Fruit fly (Drosophila melanogaster) whole organism, embryonic: ENCODE measurements around the gene CG13075.

ENCODE experiments used
- Atf-2 ChIP-seq: fragments of 200-800 bp; sonication (Bioruptor generic); optimal IDR thresholded peaks from 2 replicates; lab custom pipeline; 2016; ENCODE audit warnings: missing biosample characterization, missing genetic modification characterization
- B-H2 ChIP-seq: fragments of 200-800 bp; sonication (Bioruptor generic); optimal IDR thresholded peaks from 2 replicates; lab custom pipeline; 2018; ENCODE audit warnings: missing biosample characterization, mild to moderate bottlenecking, missing genetic modification characterization
- Bteb2 ChIP-seq: fragments of 200-800 bp; sonication (Bioruptor generic); optimal IDR thresholded peaks from 2 replicates; lab custom pipeline; 2016; ENCODE audit warnings: missing biosample characterization, missing genetic modification characterization
- CG10462 ChIP-seq: fragments of 200-800 bp; sonication (Bioruptor generic); optimal IDR thresholded peaks from 2 replicates; lab custom pipeline; 2016; ENCODE audit warnings: missing biosample characterization, missing genetic modification characterization
- CG13624 ChIP-seq: fragments of 200-800 bp; sonication (Bioruptor generic); optimal IDR thresholded peaks from 2 replicates; lab custom pipeline; 2016; ENCODE audit warnings: missing biosample characterization, missing genetic modification characterization
- CG13894 ChIP-seq: fragments of 200-800 bp; sonication (Bioruptor generic); optimal IDR thresholded peaks from 3 replicates; lab custom pipeline; 2018; ENCODE audit warnings: missing biosample characterization, mild to moderate bottlenecking, missing genetic modification characterization, moderate library complexity
- CG14860 ChIP-seq: fragments of 200-800 bp; sonication (Bioruptor generic); IDR thresholded peaks from 3 replicates; pipeline ENCODE4 v1.3.6; 2022; ENCODE audit warnings: missing biosample characterization, missing genetic modification characterization; ENCODE audit not compliant: partially characterized antibody
- CG14965 ChIP-seq: fragments of 200-800 bp; sonication (Bioruptor generic); optimal IDR thresholded peaks from 2 replicates; lab custom pipeline; 2016; ENCODE audit warnings: missing biosample characterization, missing genetic modification characterization, borderline replicate concordance
- CG15479 ChIP-seq: fragments of 200-800 bp; sonication (Bioruptor generic); optimal IDR thresholded peaks from 3 replicates; lab custom pipeline; 2019; ENCODE audit warnings: missing biosample characterization, mild to moderate bottlenecking, missing genetic modification characterization, moderate library complexity
- CG1647 ChIP-seq: fragments of 200-800 bp; sonication (Bioruptor generic); optimal IDR thresholded peaks from 3 replicates; lab custom pipeline; 2016; ENCODE audit warnings: missing biosample characterization, missing genetic modification characterization
- CG16815 ChIP-seq: fragments of 200-800 bp; sonication (Bioruptor generic); optimal IDR thresholded peaks from 3 replicates; lab custom pipeline; 2017; ENCODE audit warnings: missing biosample characterization, mild to moderate bottlenecking, missing genetic modification characterization
- CG3726 ChIP-seq: fragments of 200-800 bp; sonication (Bioruptor generic); IDR thresholded peaks from 3 replicates; pipeline ENCODE4, ENCODE4 v1.3.6; 2022; ENCODE audit warnings: missing biosample characterization, missing genetic modification characterization
- CG3838 ChIP-seq: fragments of 200-800 bp; sonication (Bioruptor generic); optimal IDR thresholded peaks from 3 replicates; lab custom pipeline; 2016; ENCODE audit warnings: missing biosample characterization, missing genetic modification characterization
- CG3995 ChIP-seq: fragments of 200-800 bp; sonication (Bioruptor generic); optimal IDR thresholded peaks from 3 replicates; lab custom pipeline; 2016; ENCODE audit warnings: missing biosample characterization, missing genetic modification characterization
- CG43689 ChIP-seq: fragments of 200-800 bp; sonication (Bioruptor generic); IDR thresholded peaks from 2 replicates; pipeline ENCODE4 v1.3.6; 2022; ENCODE audit warnings: missing biosample characterization, missing genetic modification characterization
- CG4730 ChIP-seq: fragments of 200-800 bp; sonication (Bioruptor generic); IDR thresholded peaks from 2 replicates; pipeline ENCODE4 v1.3.6; 2022; ENCODE audit warnings: missing biosample characterization, missing genetic modification characterization
- CG4820 ChIP-seq: fragments of 200-800 bp; sonication (Bioruptor generic); optimal IDR thresholded peaks from 3 replicates; lab custom pipeline; 2016; ENCODE audit warnings: missing biosample characterization, missing genetic modification characterization
- CG6272 ChIP-seq: fragments of 200-800 bp; sonication (Bioruptor generic); IDR thresholded peaks from 2 replicates; pipeline ENCODE4 v1.3.6; 2022; ENCODE audit warnings: missing biosample characterization, missing genetic modification characterization
- CG7928 ChIP-seq: fragments of 200-800 bp; sonication (Bioruptor generic); optimal IDR thresholded peaks from 2 replicates; lab custom pipeline; 2017; ENCODE audit warnings: missing biosample characterization, mild to moderate bottlenecking, missing genetic modification characterization
- CG9609 ChIP-seq: fragments of 200-800 bp; sonication (Bioruptor generic); optimal IDR thresholded peaks from 3 replicates; lab custom pipeline; 2016; ENCODE audit warnings: missing biosample characterization, missing genetic modification characterization
- CG9817 ChIP-seq: fragments of 200-800 bp; sonication (Bioruptor generic); optimal IDR thresholded peaks from 2 replicates; lab custom pipeline; 2018; ENCODE audit warnings: missing biosample characterization, mild to moderate bottlenecking, missing genetic modification characterization, moderate library complexity
- CoRest ChIP-seq: fragments of 200-800 bp; sonication (Bioruptor generic); optimal IDR thresholded peaks from 3 replicates; lab custom pipeline; 2018; ENCODE audit warnings: missing biosample characterization, mild to moderate bottlenecking, missing genetic modification characterization, moderate library complexity
- D19A ChIP-seq: fragments of 200-800 bp; optimal IDR thresholded peaks from 3 replicates; lab custom pipeline; 2019; ENCODE audit warnings: missing biosample characterization, mild to moderate bottlenecking, missing genetic modification characterization, moderate library complexity
- Doc3 ChIP-seq: fragments of 200-800 bp; sonication (Bioruptor generic); IDR thresholded peaks from 3 replicates; pipeline ENCODE4 v1.3.6; 2022; ENCODE audit warnings: missing biosample characterization, missing genetic modification characterization; ENCODE audit not compliant: partially characterized antibody
- Ets65A ChIP-seq: fragments of 200-800 bp; sonication (Bioruptor generic); peaks from one replicate; lab custom pipeline; 2016; ENCODE audit warnings: missing biosample characterization, missing genetic modification characterization
- Hr51 ChIP-seq, 2 experiments: fragments of 200-800 bp; sonication (Bioruptor generic); optimal IDR thresholded peaks; 2 replicates in 1 of 2; 3 replicates in 1 of 2; lab custom pipeline; 2016 to 2018; ENCODE audit warnings: missing biosample characterization in 2 of 2, missing genetic modification characterization in 2 of 2, mild to moderate bottlenecking in 1 of 2, moderate library complexity in 1 of 2
- MBD-R2 ChIP-seq: fragments of 200-800 bp; sonication (Bioruptor generic); IDR thresholded peaks from 2 replicates; pipeline ENCODE4 v1.3.6; 2022; ENCODE audit warnings: missing biosample characterization, missing genetic modification characterization
- Neu2 ChIP-seq: fragments of 200-800 bp; sonication (Bioruptor generic); optimal IDR thresholded peaks from 3 replicates; lab custom pipeline; 2016; ENCODE audit warnings: missing biosample characterization, missing genetic modification characterization, borderline replicate concordance
- ap ChIP-seq: fragments of 200-800 bp; sonication (Bioruptor generic); IDR thresholded peaks from 2 replicates; pipeline ENCODE4 v1.3.6; 2022; ENCODE audit warnings: missing biosample characterization, missing genetic modification characterization
- chm ChIP-seq: fragments of 200-800 bp; sonication (Bioruptor generic); IDR thresholded peaks from 2 replicates; pipeline ENCODE4 v1.3.6; 2022; ENCODE audit warnings: missing biosample characterization, missing genetic modification characterization
- corto ChIP-seq: fragments of 200-800 bp; sonication (Bioruptor generic); optimal IDR thresholded peaks from 2 replicates; lab custom pipeline; 2016; ENCODE audit warnings: missing biosample characterization, mild to moderate bottlenecking, missing genetic modification characterization, moderate library complexity
- crol ChIP-seq: fragments of 200-800 bp; sonication (Bioruptor generic); IDR thresholded peaks from 2 replicates; pipeline ENCODE4 v1.3.6; 2022; ENCODE audit warnings: missing biosample characterization, missing genetic modification characterization
- dpn ChIP-seq, 2 experiments: fragments of 200-800 bp; sonication (Bioruptor generic); optimal IDR thresholded peaks; 3 replicates each; lab custom pipeline; 2016; ENCODE audit warnings: missing biosample characterization in 2 of 2, missing genetic modification characterization in 2 of 2
- exex ChIP-seq: fragments of 200-800 bp; sonication (Bioruptor generic); optimal IDR thresholded peaks from 4 replicates; lab custom pipeline; 2018; ENCODE audit warnings: missing biosample characterization, mild to moderate bottlenecking, missing genetic modification characterization, moderate library complexity
- fd96Cb ChIP-seq: fragments of 200-800 bp; sonication (Bioruptor generic); optimal IDR thresholded peaks from 2 replicates; lab custom pipeline; 2018; ENCODE audit warnings: missing biosample characterization, mild to moderate bottlenecking, missing genetic modification characterization, moderate library complexity
- gfzf ChIP-seq: fragments of 200-800 bp; sonication (Bioruptor generic); optimal IDR thresholded peaks from 2 replicates; lab custom pipeline; 2016; ENCODE audit warnings: missing biosample characterization, mild to moderate bottlenecking, missing genetic modification characterization, moderate library complexity
- gro ChIP-seq: fragments of 200-800 bp; sonication (Bioruptor generic); optimal IDR thresholded peaks from 2 replicates; lab custom pipeline; 2016; ENCODE audit warnings: missing biosample characterization, missing genetic modification characterization
- h ChIP-seq: fragments of >200 bp; optimal IDR thresholded peaks from 2 replicates; lab custom pipeline; 2017
- hkb ChIP-seq, 2 experiments: fragments of 200-800 bp in 1 of 2; fragments of >200 bp in 1 of 2; sonication (Bioruptor generic) in 1 of 2; IDR thresholded peaks in 1 of 2; optimal IDR thresholded peaks in 1 of 2; 2 replicates each; pipeline versions ENCODE4 v1.3.6 to Lab custom; 2017 to 2022; ENCODE audit warnings: missing biosample characterization in 1 of 2, missing genetic modification characterization in 1 of 2
- ken ChIP-seq: fragments of 200-800 bp; sonication (Bioruptor generic); IDR thresholded peaks from 3 replicates; pipeline ENCODE4 v1.3.6; 2022; ENCODE audit warnings: missing biosample characterization, missing genetic modification characterization
- odd ChIP-seq: fragments of 200-800 bp; sonication (Bioruptor generic); optimal IDR thresholded peaks from 2 replicates; lab custom pipeline; 2017; ENCODE audit warnings: missing biosample characterization, mild to moderate bottlenecking, missing genetic modification characterization
- onecut ChIP-seq: fragments of 200-800 bp; sonication (Bioruptor generic); IDR thresholded peaks from 2 replicates; pipeline ENCODE4 v1.3.6; 2022; ENCODE audit warnings: missing biosample characterization, missing genetic modification characterization
- pfk ChIP-seq: fragments of 200-800 bp; sonication (Bioruptor generic); optimal IDR thresholded peaks from 2 replicates; lab custom pipeline; 2018; ENCODE audit warnings: missing biosample characterization, mild to moderate bottlenecking, missing genetic modification characterization, moderate library complexity
- phol ChIP-seq: fragments of 200-800 bp; sonication (Bioruptor generic); optimal IDR thresholded peaks from 3 replicates; lab custom pipeline; 2018; ENCODE audit warnings: missing biosample characterization, mild to moderate bottlenecking, missing genetic modification characterization, moderate library complexity
- tap ChIP-seq: fragments of 200-800 bp; optimal IDR thresholded peaks from 3 replicates; lab custom pipeline; 2019; ENCODE audit warnings: missing biosample characterization, mild to moderate bottlenecking, missing genetic modification characterization, moderate library complexity
- tin ChIP-seq: fragments of 200-800 bp; sonication (Bioruptor generic); optimal IDR thresholded peaks from 3 replicates; lab custom pipeline; 2016; ENCODE audit warnings: missing biosample characterization, missing genetic modification characterization
- unc-4 ChIP-seq: fragments of 200-800 bp; sonication (Bioruptor generic); IDR thresholded peaks from 2 replicates; pipeline ENCODE4 v1.3.6; 2022; ENCODE audit warnings: missing biosample characterization, missing genetic modification characterization; ENCODE audit not compliant: partially characterized antibody
- wdn ChIP-seq: fragments of 200-800 bp; sonication (Bioruptor generic); IDR thresholded peaks from 2 replicates; pipeline ENCODE4 v1.3.6; 2022; ENCODE audit warnings: missing biosample characterization, missing genetic modification characterization
- wor ChIP-seq: fragments of 200-800 bp; sonication (Bioruptor generic); IDR thresholded peaks from 2 replicates; pipeline ENCODE4 v1.3.6; 2022; ENCODE audit warnings: missing biosample characterization, missing genetic modification characterization
- zen ChIP-seq: fragments of 200-800 bp; sonication (Bioruptor generic); optimal IDR thresholded peaks from 3 replicates; lab custom pipeline; 2018; ENCODE audit warnings: missing biosample characterization, mild to moderate bottlenecking, missing genetic modification characterization, moderate library complexity

CG13075 gene

DNA sequence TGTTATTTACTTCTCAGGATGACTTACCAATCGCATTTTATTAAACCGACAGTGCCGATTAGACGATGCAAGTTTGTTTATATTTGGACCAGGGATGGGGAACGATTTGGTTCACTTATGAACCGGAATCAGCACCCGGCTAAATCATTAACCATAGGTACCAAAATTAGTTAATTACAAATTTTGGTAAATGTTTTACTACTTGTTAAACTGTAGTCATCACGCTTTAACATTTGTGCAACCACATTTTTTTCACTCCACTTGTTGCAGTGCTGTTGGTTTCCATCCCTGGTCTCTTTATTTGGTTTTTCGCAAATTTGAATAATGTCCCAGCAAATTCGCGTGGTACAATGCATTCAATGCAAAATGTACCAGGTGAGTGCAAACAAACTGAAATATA lies 21.7 kb downstream of the CG13075 start, which contains the start of the genes IntS9 and CG43295 (continued):
- TF ChIP-seq ken (GFP tag; lab: Robert Waterston, UW) (peak; percentile 79; the same call in 2 of the 3 replicates), crol (GFP tag; lab: Robert Waterston, UW) (0 out of 2 replicates have a peak, but pooled peaks have one; percentile 17), Ets65A (peak; percentile 99), Atf-2 (GFP tag; lab: Kevin White, UChicago) (peak; percentile 82), Hr51 (GFP tag; optimal IDR thresholded peaks at IDR 0.05; lab: Kevin White, UChicago) (peak in 1 of 2 experiments; percentile 75), corto (GFP tag; lab: Kevin White, UChicago) (peak; percentile 69), CG13894 (tag; lab: Kevin White, UChicago) (no peak), h (lab: Kevin White, UChicago) (no peak), CG43689 (GFP tag; lab: Robert Waterston, UW) (peak; percentile 53), D19A (tag; lab: Kevin White, UChicago) (no peak), chm (GFP tag; lab: Robert Waterston, UW) (peak; percentile 91), CG4820 (peak; percentile 85), CG7928 (GFP tag; lab: Kevin White, UChicago) (peak; percentile 96), odd (GFP tag; lab: Kevin White, UChicago) (no peak), CG4730 (GFP tag; lab: Robert Waterston, UW) (peak; percentile 79), CG3995 (GFP tag; lab: Kevin White, UChicago) (peak; percentile 55), CG14965 (GFP tag; lab: Kevin White, UChicago) (no peak), CoRest (tag; lab: Kevin White, UChicago) (no peak), zen (tag; lab: Kevin White, UChicago) (peak; percentile 86), Bteb2 (peak; percentile 80), Doc3 (GFP tag; lab: Robert Waterston, UW) (no peak; the same call in 2 of the 3 replicates), CG1647 (peak; percentile 70), fd96Cb (tag; lab: Kevin White, UChicago) (peak; percentile 75), CG15479 (GFP tag; lab: Kevin White, UChicago) (no peak), CG3838 (GFP tag; lab: Kevin White, UChicago) (peak; percentile 33), gfzf (GFP tag; lab: Kevin White, UChicago) (peak; percentile 6), tin (peak; percentile 90), CG9817 (tag; lab: Kevin White, UChicago) (peak; percentile 65), Neu2 (GFP tag; lab: Kevin White, UChicago) (peak; percentile 74), CG13624 (GFP tag; lab: Kevin White, UChicago) (peak; percentile 77), CG14860 (GFP tag; lab: Robert Waterston, UW) (no peak), MBD-R2 (peak; percentile 94), tap (tag; lab: Kevin White, UChicago) (no peak), ap (GFP tag; lab: Robert Waterston, UW) (peak; percentile 79), dpn (GFP tag; optimal IDR thresholded peaks at IDR 0.05; lab: Kevin White, UChicago) (peak; percentile 87 to 89), B-H2 (no peak), CG3726 (GFP tag; lab: Robert Waterston, UW) (peak; percentile 74), wor (GFP tag; lab: Robert Waterston, UW) (peak; percentile 69), CG6272 (GFP tag; lab: Robert Waterston, UW) (peak; percentile 77), onecut (GFP tag; lab: Robert Waterston, UW) (peak; percentile 47), unc-4 (no peak), phol (tag; lab: Kevin White, UChicago) (peak; percentile 84), gro (GFP tag; lab: Kevin White, UChicago) (no peak), wdn (GFP tag; lab: Robert Waterston, UW) (peak; percentile 77), CG16815 (peak; percentile 65), CG9609 (GFP tag; lab: Kevin White, UChicago) (peak; percentile 85), CG10462 (GFP tag; lab: Kevin White, UChicago) (peak; percentile 75), hkb (optimal IDR thresholded peaks at IDR 0.05; lab: Kevin White, UChicago) (no peak), hkb (GFP tag; IDR thresholded peaks at IDR 0.05; lab: Robert Waterston, UW) (peak; percentile 89), exex (tag; lab: Kevin White, UChicago) (no peak), pfk (GFP tag; lab: Kevin White, UChicago) (no peak)
